Fruit fly (Drosophila melanogaster) whole organism, adult: ENCODE data around the gene bdwf.
A peak's percentile ranks its signal among the peaks of the same experiment; 100 is the strongest.

Source experiments
- CG1620 ChIP-seq: fragments of 200-800 bp; sonication (Bioruptor generic); optimal IDR thresholded peaks from 2 replicates; lab custom pipeline; 2016; ENCODE audit warnings: missing biosample characterization, missing genetic modification characterization
- CG7101 ChIP-seq: fragments of 200-800 bp; sonication (Bioruptor generic); optimal IDR thresholded peaks from 2 replicates; lab custom pipeline; 2018; ENCODE audit warnings: missing biosample characterization, mild to moderate bottlenecking, missing genetic modification characterization, moderate library complexity
- Clk ChIP-seq: fragments of 200-800 bp; sonication (Bioruptor generic); optimal IDR thresholded peaks from 2 replicates; lab custom pipeline; 2017; ENCODE audit warnings: missing biosample characterization, missing genetic modification characterization
- Hr96 ChIP-seq: fragments of 200-800 bp; sonication (Bioruptor generic); optimal IDR thresholded peaks from 2 replicates; lab custom pipeline; 2016; ENCODE audit warnings: missing biosample characterization, missing genetic modification characterization
- bab1 ChIP-seq: fragments of 200-800 bp; sonication (Bioruptor generic); optimal IDR thresholded peaks from 3 replicates; lab custom pipeline; 2019; ENCODE audit warnings: missing biosample characterization, mild to moderate bottlenecking, missing genetic modification characterization, moderate library complexity
- cic ChIP-seq: fragments of 200-800 bp; sonication (Bioruptor generic); optimal IDR thresholded peaks from 2 replicates; lab custom pipeline; 2017; ENCODE audit warnings: missing biosample characterization, mild to moderate bottlenecking, missing genetic modification characterization, moderate library complexity
- cnc ChIP-seq, 2 experiments: fragments of >200 bp; optimal IDR thresholded peaks; 2 replicates each; lab custom pipeline; 2017
- ovo ChIP-seq: fragments of 200-800 bp; sonication (Bioruptor generic); optimal IDR thresholded peaks from 2 replicates; lab custom pipeline; 2016; ENCODE audit warnings: missing biosample characterization, missing genetic modification characterization
- tj ChIP-seq: fragments of 200-800 bp; sonication (Bioruptor generic); optimal IDR thresholded peaks from 3 replicates; lab custom pipeline; 2017; ENCODE audit warnings: missing biosample characterization, mild to moderate bottlenecking, missing genetic modification characterization, moderate library complexity
- toe ChIP-seq: fragments of 200-800 bp; sonication (Bioruptor generic); optimal IDR thresholded peaks from 2 replicates; lab custom pipeline; 2016; ENCODE audit warnings: missing biosample characterization, missing genetic modification characterization

DNA sequence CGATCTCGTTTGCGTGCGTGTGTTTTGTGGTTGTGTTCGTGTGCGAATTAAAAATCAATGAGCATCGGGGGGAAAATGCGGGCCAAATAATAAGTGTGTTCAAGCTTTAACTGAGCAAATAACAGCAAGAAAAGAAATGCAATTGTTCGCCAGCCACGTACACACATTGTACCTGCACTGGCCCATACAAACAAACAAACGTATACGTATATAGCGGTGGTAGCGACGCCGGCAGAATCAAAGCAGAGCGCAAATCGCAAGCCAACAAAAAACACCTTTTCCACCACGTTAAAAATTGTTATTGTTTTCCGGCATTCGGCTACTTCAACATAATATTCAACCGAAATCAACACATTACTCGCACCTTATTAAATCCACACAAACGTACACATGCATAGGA, 11.6 kb upstream of the bdwf start:
- TF ChIP-seq Hr96 (GFP tag; lab: Kevin White, UChicago) (no peak), toe (no peak), cnc (optimal IDR thresholded peaks at IDR 0.05; lab: Kevin White, UChicago) (no peak), CG1620 (GFP tag; lab: Kevin White, UChicago) (no peak), Clk (GFP tag; lab: Kevin White, UChicago) (no peak), bab1 (no peak), cic (GFP tag; lab: Kevin White, UChicago) (no peak), ovo (GFP tag; lab: Kevin White, UChicago) (peak; percentile 7), CG7101 (tag; lab: Kevin White, UChicago) (no peak), tj (GFP tag; lab: Kevin White, UChicago) (peak; percentile 37)
